Worm (Caenorhabditis elegans) whole organism, L4 larva: ENCODE results near the gene T19E7.6.

Source experiments
- F37D6.2 ChIP-seq: sonication (generic microtip); optimal IDR thresholded peaks from 2 replicates; lab custom pipeline; 2016; ENCODE audit warnings: mild to moderate bottlenecking, missing genetic modification characterization, missing compliant biosample characterization
- R02D3.7 ChIP-seq: fragments of 150-350 bp; sonication (generic microtip); optimal IDR thresholded peaks from 3 replicates; lab custom pipeline; 2014; ENCODE audit warnings: missing biosample characterization, missing genetic modification characterization
- Y105C5A.15 ChIP-seq: fragments of 200-800 bp; sonication (Bioruptor generic); IDR thresholded peaks from 2 replicates; pipeline ENCODE4 v1.3.6; 2022; ENCODE audit warnings: missing genetic modification characterization, missing compliant biosample characterization
- Y48G9A.11 ChIP-seq: fragments of 200-800 bp; sonication (Bioruptor generic); IDR thresholded peaks from 2 replicates; pipeline ENCODE4 v1.3.6; 2022; ENCODE audit warnings: missing genetic modification reagents, missing genetic modification characterization, missing compliant biosample characterization
- Y75B8A.6 ChIP-seq: fragments of 200-800 bp; sonication (Bioruptor generic); IDR thresholded peaks from 2 replicates; pipeline ENCODE4 v1.3.6; 2022; ENCODE audit warnings: missing genetic modification reagents, missing genetic modification characterization, missing compliant biosample characterization
- ZK337.2 ChIP-seq: fragments of 200-800 bp; sonication (Bioruptor generic); IDR thresholded peaks from 2 replicates; pipeline ENCODE4 v1.3.6; 2022; ENCODE audit warnings: missing genetic modification reagents, missing genetic modification characterization, missing compliant biosample characterization
- ZK546.5 ChIP-seq, 2 experiments: sonication (generic microtip); optimal IDR thresholded peaks; 2 replicates each; lab custom pipeline; 2017; ENCODE audit warnings: missing biosample characterization in 2 of 2, missing genetic modification characterization in 2 of 2
- arid-1 ChIP-seq: fragments of 200-800 bp; sonication (Bioruptor generic); conservative IDR thresholded peaks from 2 replicates; pipeline ENCODE4 v1.3.6; 2022; ENCODE audit warnings: missing genetic modification reagents, missing genetic modification characterization, missing compliant biosample characterization
- ceh-28 ChIP-seq: fragments of 150-350 bp; optimal IDR thresholded peaks from 2 replicates; lab custom pipeline; 2014; ENCODE audit warnings: missing biosample characterization, missing genetic modification reagents, missing genetic modification characterization
- ceh-32 ChIP-seq: sonication (generic microtip); optimal IDR thresholded peaks from 2 replicates; lab custom pipeline; 2016; ENCODE audit warnings: mild to moderate bottlenecking, missing genetic modification characterization, missing compliant biosample characterization; ENCODE audit not compliant: poor library complexity
- ceh-82 ChIP-seq: sonication (generic microtip); optimal IDR thresholded peaks from 2 replicates; lab custom pipeline; 2017; ENCODE audit warnings: missing biosample characterization, missing genetic modification characterization
- cey-2 ChIP-seq: sonication (generic microtip); optimal IDR thresholded peaks from 3 replicates; lab custom pipeline; 2017; ENCODE audit warnings: missing genetic modification characterization, mild to moderate bottlenecking, missing compliant biosample characterization, antibody characterized with exemption, borderline replicate concordance; ENCODE audit not compliant: insufficient read depth
- ctbp-1 ChIP-seq: fragments of 200-800 bp; sonication (Bioruptor generic); IDR thresholded peaks from 2 replicates; pipeline ENCODE4 v1.3.6; 2022; ENCODE audit warnings: missing genetic modification reagents, missing genetic modification characterization, missing compliant biosample characterization
- daf-12 ChIP-seq: fragments of 150-350 bp; optimal IDR thresholded peaks from 2 replicates; lab custom pipeline; 2014; ENCODE audit warnings: missing biosample characterization, missing genetic modification reagents, missing genetic modification characterization
- daf-19 ChIP-seq: fragments of 200-800 bp; sonication (Bioruptor generic); conservative IDR thresholded peaks from 2 replicates; pipeline ENCODE4 v1.3.6; 2022; ENCODE audit warnings: missing genetic modification characterization, missing compliant biosample characterization
- daf-8 ChIP-seq: fragments of 200-800 bp; sonication (Bioruptor generic); IDR thresholded peaks from 2 replicates; pipeline ENCODE4 v1.3.6; 2022; ENCODE audit warnings: missing genetic modification characterization, missing compliant biosample characterization
- dmd-6 ChIP-seq: fragments of 200-800 bp; sonication (Bioruptor generic); IDR thresholded peaks from 2 replicates; pipeline ENCODE4 v1.3.6; 2022; ENCODE audit warnings: missing genetic modification reagents, missing genetic modification characterization, missing compliant biosample characterization
- dmd-9 ChIP-seq: fragments of 200-800 bp; sonication (Bioruptor generic); IDR thresholded peaks from 2 replicates; pipeline ENCODE4 v1.3.6; 2022; ENCODE audit warnings: missing genetic modification reagents, missing genetic modification characterization, missing compliant biosample characterization
- duxl-1 ChIP-seq: sonication (generic microtip); optimal IDR thresholded peaks from 2 replicates; lab custom pipeline; 2016; ENCODE audit warnings: mild to moderate bottlenecking, missing genetic modification characterization, moderate library complexity, missing compliant biosample characterization; ENCODE audit not compliant: poor library complexity
- egl-27 ChIP-seq: sonication (generic microtip); optimal IDR thresholded peaks from 3 replicates; lab custom pipeline; 2017; ENCODE audit warnings: missing biosample characterization, missing genetic modification reagents, missing genetic modification characterization
- hif-1 ChIP-seq, 2 experiments: sonication (generic microtip); optimal IDR thresholded peaks; 2 replicates each; lab custom pipeline; 2016 to 2017; ENCODE audit warnings: missing compliant biosample characterization in 2 of 2, missing genetic modification characterization in 2 of 2, missing genetic modification reagents in 2 of 2, missing genotype in 2 of 2, mild to moderate bottlenecking in 1 of 2
- hmg-1.1 ChIP-seq: fragments of 200-800 bp; sonication (Bioruptor generic); IDR thresholded peaks from 2 replicates; pipeline ENCODE4 v1.3.6; 2022; ENCODE audit warnings: missing genetic modification reagents, missing genetic modification characterization, missing compliant biosample characterization
- jun-1 ChIP-seq: fragments of 150-350 bp; optimal IDR thresholded peaks from 2 replicates; lab custom pipeline; 2014; ENCODE audit warnings: missing biosample characterization, missing genetic modification reagents, missing genetic modification characterization
- lin-1 ChIP-seq: fragments of 200-800 bp; sonication (Bioruptor generic); IDR thresholded peaks from 2 replicates; pipeline ENCODE4 v1.3.6; 2022; ENCODE audit warnings: missing genetic modification reagents, missing genetic modification characterization, missing compliant biosample characterization
- lin-15B ChIP-seq: fragments of 150-350 bp; sonication (generic microtip); optimal IDR thresholded peaks from 3 replicates; lab custom pipeline; 2014; ENCODE audit warnings: missing biosample characterization, missing genetic modification characterization
- lin-29 ChIP-seq: fragments of 200-800 bp; sonication (Bioruptor generic); IDR thresholded peaks from 2 replicates; pipeline ENCODE4 v1.3.6; 2022; ENCODE audit warnings: missing genetic modification reagents, missing genetic modification characterization, missing compliant biosample characterization
- lin-39 ChIP-seq: fragments of 150-350 bp; optimal IDR thresholded peaks from 2 replicates; lab custom pipeline; 2014; ENCODE audit warnings: missing biosample characterization, missing genetic modification reagents, missing genetic modification characterization
- lsy-2 ChIP-seq, 2 experiments: fragments of 150-350 bp in 1 of 2; sonication (generic microtip) in 1 of 2; optimal IDR thresholded peaks; 2 replicates each; lab custom pipeline; 2014 to 2017; ENCODE audit warnings: missing biosample characterization in 2 of 2, missing genetic modification characterization in 2 of 2
- mdl-1 ChIP-seq, 2 experiments: fragments of 150-350 bp in 1 of 2; sonication (generic microtip) in 1 of 2; optimal IDR thresholded peaks; 2 replicates each; lab custom pipeline; 2014 to 2017; ENCODE audit warnings: missing biosample characterization in 2 of 2, missing genetic modification characterization in 2 of 2
- mes-2 ChIP-seq: sonication (generic microtip); optimal IDR thresholded peaks from 2 replicates; lab custom pipeline; 2016; ENCODE audit warnings: missing genotype, mild to moderate bottlenecking, missing genetic modification characterization, missing compliant biosample characterization; ENCODE audit not compliant: poor library complexity, severe bottlenecking
- mxl-2 ChIP-seq: fragments of 200-800 bp; sonication (Bioruptor generic); conservative IDR thresholded peaks from 2 replicates; pipeline ENCODE4 v1.3.6; 2022; ENCODE audit warnings: missing genetic modification reagents, missing genetic modification characterization, missing compliant biosample characterization
- nhr-10 ChIP-seq: fragments of 150-350 bp; optimal IDR thresholded peaks from 2 replicates; lab custom pipeline; 2014; ENCODE audit warnings: missing biosample characterization, missing genetic modification characterization
- nhr-102 ChIP-seq: sonication (generic microtip); optimal IDR thresholded peaks from 2 replicates; lab custom pipeline; 2016; ENCODE audit warnings: mild to moderate bottlenecking, missing genetic modification characterization, moderate library complexity, missing compliant biosample characterization
- nhr-25 ChIP-seq: sonication (generic microtip); optimal IDR thresholded peaks from 2 replicates; lab custom pipeline; 2017; ENCODE audit warnings: missing genetic modification characterization, mild to moderate bottlenecking, missing compliant biosample characterization, antibody characterized with exemption, moderate library complexity, borderline replicate concordance; ENCODE audit not compliant: insufficient read depth
- nhr-28 ChIP-seq: fragments of 150-350 bp; optimal IDR thresholded peaks from 2 replicates; lab custom pipeline; 2014; ENCODE audit warnings: missing biosample characterization, missing genetic modification characterization
- nhr-41 ChIP-seq: fragments of 200-800 bp; sonication (Bioruptor generic); IDR thresholded peaks from 2 replicates; pipeline ENCODE4 v1.3.6; 2022; ENCODE audit warnings: missing genetic modification reagents, missing genetic modification characterization, missing compliant biosample characterization
- nhr-42 ChIP-seq: fragments of 200-800 bp; sonication (Bioruptor generic); IDR thresholded peaks from 2 replicates; pipeline ENCODE4 v1.3.6; 2022; ENCODE audit warnings: missing genetic modification characterization, missing compliant biosample characterization
- nhr-76 ChIP-seq: fragments of 150-350 bp; optimal IDR thresholded peaks from 2 replicates; lab custom pipeline; 2014; ENCODE audit warnings: missing biosample characterization, missing genetic modification characterization
- nhr-77 ChIP-seq: fragments of 150-350 bp; optimal IDR thresholded peaks from 2 replicates; lab custom pipeline; 2014; ENCODE audit warnings: missing biosample characterization, missing genetic modification characterization
- pha-4 ChIP-seq, 2 experiments: fragments of 150-350 bp in 1 of 2; fragments of 200-800 bp in 1 of 2; sonication (Bioruptor generic) in 1 of 2; IDR thresholded peaks in 1 of 2; optimal IDR thresholded peaks in 1 of 2; 2 replicates each; pipeline versions ENCODE4 v1.3.6 to Lab custom; 2014 to 2022; ENCODE audit warnings: missing genetic modification characterization in 2 of 2, missing genetic modification reagents in 2 of 2, missing biosample characterization in 1 of 2, missing compliant biosample characterization in 1 of 2
- php-3 ChIP-seq: fragments of 200-800 bp; sonication (Bioruptor generic); IDR thresholded peaks from 2 replicates; pipeline ENCODE4 v1.3.6; 2022; ENCODE audit warnings: missing genetic modification reagents, missing genetic modification characterization, missing compliant biosample characterization
- rbr-2 ChIP-seq: sonication (generic microtip); optimal IDR thresholded peaks from 2 replicates; lab custom pipeline; 2016; ENCODE audit warnings: missing genotype, missing genetic modification characterization, missing compliant biosample characterization
- sdz-12 ChIP-seq: fragments of 200-800 bp; sonication (Bioruptor generic); optimal IDR thresholded peaks from 2 replicates; lab custom pipeline; 2018; ENCODE audit warnings: mild to moderate bottlenecking, missing genetic modification characterization, missing compliant biosample characterization
- set-16 ChIP-seq: fragments of 200-800 bp; sonication (Bioruptor generic); IDR thresholded peaks from 2 replicates; pipeline ENCODE4 v1.3.6; 2022; ENCODE audit warnings: missing genetic modification reagents, missing genetic modification characterization, missing compliant biosample characterization
- spr-1 ChIP-seq: sonication (generic microtip); optimal IDR thresholded peaks from 2 replicates; lab custom pipeline; 2016; ENCODE audit warnings: mild to moderate bottlenecking, missing genetic modification characterization, missing compliant biosample characterization
- tag-97 ChIP-seq: fragments of 200-800 bp; sonication (Bioruptor generic); IDR thresholded peaks from 2 replicates; pipeline ENCODE4 v1.3.6; 2022; ENCODE audit warnings: missing genetic modification characterization, missing compliant biosample characterization
- unc-62 ChIP-seq, 3 experiments: fragments of 150-350 bp in 1 of 3; sonication (generic microtip); optimal IDR thresholded peaks in 2 of 3; peaks in 1 of 3; 1 replicate in 1 of 3; 2 replicates in 2 of 3; lab custom pipeline; 2014 to 2017; ENCODE audit warnings: missing biosample characterization in 3 of 3, missing genetic modification characterization in 3 of 3, missing genetic modification reagents in 3 of 3, missing genotype in 1 of 3
- vab-7 ChIP-seq: fragments of 200-800 bp; sonication (Bioruptor generic); IDR thresholded peaks from 2 replicates; pipeline ENCODE4 v1.3.6; 2022; ENCODE audit warnings: missing genetic modification reagents, missing genetic modification characterization, missing compliant biosample characterization
- zip-2 ChIP-seq: fragments of 150-350 bp; optimal IDR thresholded peaks from 2 replicates; lab custom pipeline; 2014; ENCODE audit warnings: missing biosample characterization, missing genetic modification characterization

Gene T19E7.6

DNA sequence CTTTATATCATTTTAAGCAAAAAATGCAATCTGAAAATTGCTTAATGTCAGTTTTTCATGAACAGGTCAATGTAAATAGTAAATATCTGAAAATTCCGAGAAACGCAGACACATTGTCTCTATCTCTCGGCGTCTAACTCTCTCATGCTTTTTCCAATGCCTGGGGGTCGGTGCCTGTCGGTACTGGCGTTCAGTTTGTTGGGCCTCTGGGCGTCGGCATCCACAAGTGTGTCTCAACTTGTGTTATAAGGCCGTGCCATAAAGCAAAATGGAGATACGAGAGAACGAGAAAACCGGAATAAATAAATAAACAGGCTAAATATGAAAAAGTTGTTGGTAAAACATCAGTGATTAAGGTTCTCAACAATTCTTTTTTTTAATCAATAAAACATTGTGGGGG is 2.1 kb downstream of the T19E7.6 start:
- no peak for TF ChIP-seq ceh-32 (tag; lab: Kevin White, UChicago)
- 0 out of 2 replicates have a peak, but pooled peaks have one; percentile 5 for TF ChIP-seq dmd-9 (GFP tag; lab: Robert Waterston, UW)
- peak; percentile 5 for TF ChIP-seq rbr-2 (tag; lab: Kevin White, UChicago)
- TF ChIP-seq ceh-82 = no peak
- TF ChIP-seq lin-15B (tag; lab: Kevin White, UChicago) = no peak
- TF ChIP-seq jun-1 = no peak
- TF ChIP-seq R02D3.7 = no peak
- no peak for TF ChIP-seq lin-39 (tag; lab: Kevin White, UChicago)
- TF ChIP-seq nhr-42 (GFP tag; lab: Robert Waterston, UW) = no peak
- TF ChIP-seq nhr-28 (tag; lab: Kevin White, UChicago) = peak; percentile 50
- 0 out of 2 replicates have a peak, but pooled peaks have one; percentile 19 for TF ChIP-seq ctbp-1
- no peak for TF ChIP-seq daf-8 (GFP tag; lab: Robert Waterston, UW)
- TF ChIP-seq lin-29 (GFP tag; lab: Robert Waterston, UW) = no peak
- no peak for TF ChIP-seq unc-62 (GFP tag; optimal IDR thresholded peaks at IDR 0.05 in 1 of 2; lab: Kevin White, UChicago)
- TF ChIP-seq unc-62 (tag; optimal IDR thresholded peaks at IDR 0.05; lab: Kevin White, UChicago) = no peak
- no peak for TF ChIP-seq mxl-2
- no peak for TF ChIP-seq daf-19 (GFP tag; lab: Robert Waterston, UW)
- TF ChIP-seq ceh-28 (tag; lab: Kevin White, UChicago) = no peak
- TF ChIP-seq php-3 (GFP tag; lab: Robert Waterston, UW) = 0 out of 2 replicates have a peak, but pooled peaks have one; percentile 54
- TF ChIP-seq vab-7 (GFP tag; lab: Robert Waterston, UW) = 0 out of 2 replicates have a peak, but pooled peaks have one; percentile 16
- TF ChIP-seq nhr-25 = no peak
- no peak for TF ChIP-seq Y75B8A.6
- TF ChIP-seq lin-1 = no peak
- peak; percentile 40; the same call in 1 of the 2 replicates for TF ChIP-seq hmg-1.1
- no peak for TF ChIP-seq arid-1 (GFP tag; lab: Robert Waterston, UW)
- TF ChIP-seq F37D6.2 (tag; lab: Kevin White, UChicago) = no peak
- TF ChIP-seq hif-1 (tag; optimal IDR thresholded peaks at IDR 0.05; lab: Kevin White, UChicago) = peak in 1 of 2 experiments; percentile 23
- peak in 1 of 2 experiments; percentile 62 for TF ChIP-seq lsy-2 (tag; optimal IDR thresholded peaks at IDR 0.05; lab: Kevin White, UChicago)
- TF ChIP-seq nhr-77 (tag; lab: Kevin White, UChicago) = peak; percentile 16
- peak; percentile 15 for TF ChIP-seq duxl-1 (tag; lab: Kevin White, UChicago)
- TF ChIP-seq spr-1 (tag; lab: Kevin White, UChicago) = no peak
- no peak for TF ChIP-seq sdz-12
- TF ChIP-seq zip-2 (tag; lab: Kevin White, UChicago) = no peak
- TF ChIP-seq cey-2 (tag; lab: Kevin White, UChicago) = no peak
- no peak for TF ChIP-seq nhr-10 (tag; lab: Kevin White, UChicago)
- no peak for TF ChIP-seq set-16 (GFP tag; lab: Robert Waterston, UW)
- TF ChIP-seq nhr-76 (tag; lab: Kevin White, UChicago) = no peak
- no peak for TF ChIP-seq Y48G9A.11 (GFP tag; lab: Robert Waterston, UW)
- no peak for TF ChIP-seq daf-12 (tag; lab: Kevin White, UChicago)
- 0 out of 2 replicates have a peak, but pooled peaks have one; percentile 18 for TF ChIP-seq dmd-6 (GFP tag; lab: Robert Waterston, UW)
- TF ChIP-seq mdl-1 (tag; optimal IDR thresholded peaks at IDR 0.05; lab: Kevin White, UChicago) = peak in 1 of 2 experiments; percentile 57
- TF ChIP-seq nhr-41 (GFP tag; lab: Robert Waterston, UW) = no peak
- no peak for TF ChIP-seq tag-97
- TF ChIP-seq egl-27 (tag; lab: Kevin White, UChicago) = no peak
- TF ChIP-seq mes-2 = no peak
- TF ChIP-seq Y105C5A.15 (GFP tag; lab: Robert Waterston, UW) = no peak
- TF ChIP-seq pha-4 (GFP tag; IDR thresholded peaks at IDR 0.05; lab: Robert Waterston, UW) = no peak
- no peak for TF ChIP-seq pha-4 (tag; optimal IDR thresholded peaks at IDR 0.05; lab: Kevin White, UChicago)
- no peak for TF ChIP-seq nhr-102 (tag; lab: Kevin White, UChicago)
- no peak for TF ChIP-seq ZK337.2 (GFP tag; lab: Robert Waterston, UW)
- no peak for TF ChIP-seq ZK546.5 (tag; optimal IDR thresholded peaks at IDR 0.05; lab: Kevin White, UChicago)
